Fruit fly (Drosophila melanogaster): ENCODE results near the gene r.

r gene

dm6 chrX:16643363-16643946 is 11.7 kb upstream of the r start:
- TF ChIP-seq noc (tag; optimal IDR thresholded peaks at IDR 0.05): no peak

DNA sequence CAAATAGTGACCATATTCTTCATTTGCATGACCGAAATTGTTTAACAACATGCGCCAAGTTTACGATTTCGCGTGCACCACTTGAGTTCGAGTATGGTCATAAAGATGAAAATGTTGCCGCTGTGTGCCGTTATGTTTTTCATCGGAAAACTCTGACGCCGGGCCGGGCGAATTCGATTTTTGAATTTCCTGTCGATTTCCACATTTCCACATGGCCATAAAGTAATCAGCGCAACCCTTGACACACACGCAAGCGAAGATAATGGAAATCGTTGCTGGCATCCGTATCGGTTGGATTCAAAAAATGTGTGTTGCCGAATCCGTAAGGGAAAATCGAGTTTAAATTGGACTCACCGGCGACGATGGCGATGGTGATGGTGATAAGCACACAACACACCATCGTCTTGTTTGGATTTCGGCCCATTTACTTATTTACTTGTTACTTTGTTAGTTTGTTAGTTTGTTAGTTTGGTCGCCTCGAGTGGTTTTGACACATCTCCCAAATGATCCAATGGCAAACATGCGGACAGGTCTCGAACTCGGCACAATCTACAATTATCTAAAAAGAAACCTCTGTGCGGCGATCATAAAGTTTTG is 10.5 kb upstream of the r start:
- TF ChIP-seq noc (tag; optimal IDR thresholded peaks at IDR 0.05): no peak

dm6 chrX:16645472-16645871 is 9.7 kb upstream of the r start:
- TF ChIP-seq noc (tag; optimal IDR thresholded peaks at IDR 0.05): no peak

DNA sequence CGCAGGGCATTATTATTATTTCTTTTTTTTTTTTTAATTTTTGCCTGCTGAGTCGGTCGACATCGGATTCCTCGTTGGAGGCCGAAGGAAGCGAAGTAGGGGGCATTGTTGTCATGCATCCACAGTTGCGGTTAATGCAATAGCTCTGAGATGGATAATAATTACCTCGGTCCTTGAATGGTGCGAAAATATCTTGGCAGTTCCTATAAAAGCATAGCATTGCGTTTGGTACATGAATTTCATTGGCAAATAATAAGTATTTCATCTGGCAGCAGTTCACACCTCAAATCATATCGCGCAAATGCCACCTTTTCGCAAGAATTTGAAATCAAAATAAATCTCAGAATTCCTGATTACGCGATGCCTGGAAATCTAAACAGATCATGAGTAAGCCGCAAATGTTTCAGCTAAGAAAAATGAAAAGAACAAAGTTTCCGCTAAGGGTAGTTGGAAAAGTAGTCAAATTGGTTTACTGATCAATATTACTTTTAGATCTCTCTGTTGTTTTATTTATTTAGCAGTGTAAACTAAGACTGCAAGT is 8.0 kb upstream of the r start:
- no peak for TF ChIP-seq noc (tag; optimal IDR thresholded peaks at IDR 0.05)

- no peak for TF ChIP-seq noc (tag; optimal IDR thresholded peaks at IDR 0.05)
Measured at dm6 chrX:16647737-16648434, 7.3 kb upstream of the r start.

DNA sequence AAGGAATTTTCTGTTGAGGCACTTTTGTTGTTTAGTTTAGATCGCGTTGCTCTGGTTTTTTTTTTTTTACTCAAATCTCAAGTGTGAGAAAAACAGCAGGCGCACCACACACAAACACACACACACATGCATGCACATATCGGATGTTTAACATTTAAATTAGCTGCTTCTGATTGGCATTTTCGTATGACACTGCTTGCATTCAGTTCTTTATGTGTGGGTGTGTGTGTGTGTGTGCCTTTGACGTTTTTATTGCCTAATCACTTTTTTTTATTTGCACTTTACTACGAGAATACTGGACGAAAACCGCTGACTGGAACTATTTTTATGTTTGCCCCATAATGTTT is 6.8 kb upstream of the r start:
- no peak for TF ChIP-seq noc (tag; optimal IDR thresholded peaks at IDR 0.05)

- peak; percentile 29 for TF ChIP-seq noc (tag; optimal IDR thresholded peaks at IDR 0.05)
Measured at dm6 chrX:16650078-16651063, 4.8 kb upstream of the r start.

- TF ChIP-seq noc (tag; optimal IDR thresholded peaks at IDR 0.05): no peak
Measured at dm6 chrX:16651098-16651497, 4.1 kb upstream of the r start, which contains the start of the genes CG32573 and CG42512. Gene CG32573, plus strand, starts transcription at chrX:16651376. Gene CG42512, plus strand, starts transcription at chrX:16651376.

DNA sequence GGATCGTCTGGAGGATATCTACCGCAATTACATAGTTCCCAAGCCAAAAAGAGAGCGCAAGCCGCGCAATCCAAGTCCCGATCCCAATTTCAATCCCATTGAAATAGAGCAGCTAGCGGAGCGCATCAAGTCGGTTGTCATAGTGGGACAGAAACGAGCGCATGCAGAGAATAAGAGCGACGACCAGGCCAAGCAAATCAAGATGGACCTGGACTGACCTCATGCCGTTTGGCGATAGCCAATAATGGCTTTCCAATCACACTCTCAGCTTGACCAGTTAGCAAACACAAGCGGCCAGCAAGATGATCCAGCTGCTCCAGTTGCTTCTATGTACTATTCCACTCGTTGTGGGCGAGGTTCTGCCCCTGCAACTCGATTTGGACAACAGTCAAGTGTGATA is 3.5 kb upstream of the r start:
- no peak for TF ChIP-seq noc (tag; optimal IDR thresholded peaks at IDR 0.05)

DNA sequence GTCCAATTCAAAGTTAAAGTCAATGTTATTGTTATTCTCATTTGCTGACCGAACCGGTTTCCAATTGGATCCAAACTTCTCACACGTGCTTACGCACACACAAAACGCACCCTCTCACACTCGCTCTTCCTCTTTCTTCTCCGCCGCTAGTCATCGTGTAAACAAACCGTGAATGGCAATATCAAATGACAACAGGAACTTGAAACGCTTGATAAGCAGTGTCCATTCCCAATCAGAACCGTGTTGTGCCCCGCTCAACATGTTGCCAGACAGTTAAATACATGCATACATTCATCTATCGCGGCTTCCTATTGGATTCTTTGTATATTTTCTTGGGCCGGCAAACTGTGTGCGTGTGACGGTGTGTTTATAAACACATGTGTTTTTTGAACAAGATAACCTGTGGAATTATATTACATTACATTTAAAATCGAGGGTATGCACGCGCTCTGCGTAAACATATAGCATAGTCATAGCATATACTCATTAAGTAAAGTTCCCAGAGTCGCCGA is 621 bp downstream of the r start:
- TF ChIP-seq noc (tag; optimal IDR thresholded peaks at IDR 0.05): peak; percentile 57

DNA sequence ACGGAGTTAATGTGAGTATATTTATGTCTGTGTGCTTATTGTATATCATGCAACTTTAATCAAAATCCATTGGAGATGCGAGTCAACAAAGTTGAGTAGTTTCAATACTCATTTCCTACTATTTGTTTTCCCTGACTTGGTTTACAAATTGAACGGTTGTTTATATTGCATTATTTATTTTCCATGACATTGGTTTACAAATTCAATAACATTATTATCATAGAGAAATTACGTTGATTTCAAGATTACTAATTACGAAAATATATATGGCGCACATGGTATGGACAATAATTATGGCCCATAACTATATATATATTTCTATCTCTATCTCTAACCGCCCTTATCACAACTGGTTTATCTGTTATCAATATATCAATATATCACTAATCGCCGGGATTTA is 5.5 kb downstream of the r start:
- TF ChIP-seq noc (tag; optimal IDR thresholded peaks at IDR 0.05): no peak

DNA sequence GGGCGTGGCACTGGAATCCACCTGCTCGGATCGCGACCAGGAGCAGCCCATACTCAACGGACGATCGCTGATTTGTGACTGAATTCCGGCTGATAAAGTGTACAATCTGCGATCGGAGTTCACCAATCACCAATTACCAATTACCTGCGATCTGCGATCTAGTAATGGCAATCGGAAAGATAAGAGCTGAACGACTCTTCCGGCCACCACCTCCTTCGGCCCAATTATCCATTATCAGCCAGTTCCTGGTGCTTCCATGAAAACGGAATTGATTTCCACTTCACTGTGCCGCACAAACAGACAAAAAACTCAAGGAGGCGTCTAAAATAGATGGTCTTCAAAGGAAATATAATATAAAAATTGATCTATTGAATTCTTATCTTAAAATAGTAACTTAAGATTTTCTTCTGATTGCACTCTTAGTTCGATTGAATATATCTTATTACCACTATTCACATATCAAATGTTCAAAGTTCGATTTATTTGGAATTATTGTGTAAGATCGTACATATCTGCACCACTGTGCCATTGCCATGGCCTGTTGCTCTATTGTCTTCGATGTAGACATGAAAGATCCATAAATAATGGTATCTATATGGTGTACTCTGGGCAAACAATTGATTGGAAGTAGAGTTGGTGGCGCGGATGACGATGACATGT is 9.4 kb downstream of the r start, which contains the start of gene CG15865:
Gene CG15865 (minus strand): TSS at position 51 of the 660 bp plus-strand sequence.
- TF ChIP-seq noc (tag; optimal IDR thresholded peaks at IDR 0.05): no peak

DNA sequence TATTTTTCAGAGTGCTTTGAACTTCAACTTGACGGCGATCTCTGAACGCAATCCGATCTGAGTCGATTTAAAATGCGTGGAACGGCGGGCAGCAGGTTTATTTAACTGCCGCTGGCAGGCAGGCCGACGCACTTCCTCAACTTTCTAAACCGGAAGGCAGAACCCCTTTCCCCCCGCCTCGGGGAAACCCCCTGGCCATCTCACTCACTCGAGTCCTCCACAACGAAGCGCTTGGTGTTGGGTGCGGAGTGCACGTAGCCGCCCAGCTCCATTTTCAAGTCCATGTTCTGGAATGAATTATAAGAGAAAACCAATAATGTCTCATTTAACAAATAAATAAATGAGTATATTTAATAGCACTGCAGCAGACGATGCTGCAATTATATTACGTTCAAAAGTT is 14.7 kb downstream of the r start:
- no peak for TF ChIP-seq noc (tag; optimal IDR thresholded peaks at IDR 0.05)

DNA sequence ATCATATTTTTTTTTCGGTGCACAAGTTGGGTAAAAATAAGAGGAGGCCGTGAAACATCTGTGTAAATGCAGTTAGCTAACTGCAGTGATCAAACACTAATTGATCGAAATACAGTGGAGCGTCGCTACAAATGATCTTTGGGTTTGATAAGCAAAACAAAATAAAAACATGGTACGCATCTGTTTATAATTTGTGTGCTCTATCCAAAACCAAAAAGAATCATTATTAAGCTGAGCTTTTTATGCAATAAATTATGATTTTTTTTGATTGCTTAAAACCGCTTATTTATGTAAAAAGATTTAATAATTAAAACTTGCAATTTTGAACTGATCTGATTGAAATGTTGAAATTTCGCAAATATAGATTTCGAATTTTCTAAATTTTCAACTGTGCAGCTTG is 15.1 kb downstream of the r start:
- TF ChIP-seq noc (tag; optimal IDR thresholded peaks at IDR 0.05): no peak
